Worm (Caenorhabditis elegans) whole organism, L4 larva: ENCODE data around the gene ZK822.10.
A peak's percentile ranks its signal among the peaks of the same experiment; 100 is the strongest.

ENCODE experiments used
- R02D3.7 ChIP-seq: fragments of 150-350 bp; sonication (generic microtip); optimal IDR thresholded peaks from 3 replicates; lab custom pipeline; 2014; ENCODE audit warnings: missing biosample characterization, missing genetic modification characterization
- Y105C5A.15 ChIP-seq: fragments of 200-800 bp; sonication (Bioruptor generic); IDR thresholded peaks from 2 replicates; pipeline ENCODE4 v1.3.6; 2022; ENCODE audit warnings: missing genetic modification characterization, missing compliant biosample characterization
- Y48G9A.11 ChIP-seq: fragments of 200-800 bp; sonication (Bioruptor generic); IDR thresholded peaks from 2 replicates; pipeline ENCODE4 v1.3.6; 2022; ENCODE audit warnings: missing genetic modification reagents, missing genetic modification characterization, missing compliant biosample characterization
- Y5F2A.4 ChIP-seq: fragments of 200-800 bp; sonication (Bioruptor generic); optimal IDR thresholded peaks from 2 replicates; lab custom pipeline; 2018; ENCODE audit warnings: mild to moderate bottlenecking, missing genetic modification characterization, missing compliant biosample characterization
- ZK337.2 ChIP-seq: fragments of 200-800 bp; sonication (Bioruptor generic); IDR thresholded peaks from 2 replicates; pipeline ENCODE4 v1.3.6; 2022; ENCODE audit warnings: missing genetic modification reagents, missing genetic modification characterization, missing compliant biosample characterization
- aha-1 ChIP-seq: fragments of 150-350 bp; peaks from one replicate; lab custom pipeline; 2014; ENCODE audit warnings: missing biosample characterization, missing genetic modification characterization
- attf-4 ChIP-seq: sonication (generic microtip); optimal IDR thresholded peaks from 3 replicates; lab custom pipeline; 2017; ENCODE audit warnings: missing biosample characterization, missing genetic modification characterization
- ceh-32 ChIP-seq: sonication (generic microtip); optimal IDR thresholded peaks from 2 replicates; lab custom pipeline; 2016; ENCODE audit warnings: mild to moderate bottlenecking, missing genetic modification characterization, missing compliant biosample characterization; ENCODE audit not compliant: poor library complexity
- ceh-62 ChIP-seq: sonication (generic microtip); optimal IDR thresholded peaks from 2 replicates; lab custom pipeline; 2017; ENCODE audit warnings: missing biosample characterization, missing genetic modification characterization
- cey-2 ChIP-seq: sonication (generic microtip); optimal IDR thresholded peaks from 3 replicates; lab custom pipeline; 2017; ENCODE audit warnings: missing genetic modification characterization, mild to moderate bottlenecking, missing compliant biosample characterization, antibody characterized with exemption, borderline replicate concordance; ENCODE audit not compliant: insufficient read depth
- ctbp-1 ChIP-seq: fragments of 200-800 bp; sonication (Bioruptor generic); IDR thresholded peaks from 2 replicates; pipeline ENCODE4 v1.3.6; 2022; ENCODE audit warnings: missing genetic modification reagents, missing genetic modification characterization, missing compliant biosample characterization
- daf-16 ChIP-seq, 3 experiments: sonication (generic microtip); optimal IDR thresholded peaks; 2 replicates each; lab custom pipeline; 2016 to 2017; ENCODE audit warnings: missing genetic modification characterization in 3 of 3, missing genetic modification reagents in 3 of 3, mild to moderate bottlenecking in 2 of 3, missing compliant biosample characterization in 2 of 3, missing biosample characterization in 1 of 3, moderate library complexity in 1 of 3
- daf-8 ChIP-seq: fragments of 200-800 bp; sonication (Bioruptor generic); IDR thresholded peaks from 2 replicates; pipeline ENCODE4 v1.3.6; 2022; ENCODE audit warnings: missing genetic modification characterization, missing compliant biosample characterization
- dmd-6 ChIP-seq: fragments of 200-800 bp; sonication (Bioruptor generic); IDR thresholded peaks from 2 replicates; pipeline ENCODE4 v1.3.6; 2022; ENCODE audit warnings: missing genetic modification reagents, missing genetic modification characterization, missing compliant biosample characterization
- dmd-8 ChIP-seq: fragments of 200-800 bp; sonication (Bioruptor generic); IDR thresholded peaks from 2 replicates; pipeline ENCODE4 v1.3.6; 2022; ENCODE audit warnings: missing genetic modification characterization, missing compliant biosample characterization
- dmd-9 ChIP-seq: fragments of 200-800 bp; sonication (Bioruptor generic); IDR thresholded peaks from 2 replicates; pipeline ENCODE4 v1.3.6; 2022; ENCODE audit warnings: missing genetic modification reagents, missing genetic modification characterization, missing compliant biosample characterization
- egl-27 ChIP-seq: sonication (generic microtip); optimal IDR thresholded peaks from 3 replicates; lab custom pipeline; 2017; ENCODE audit warnings: missing biosample characterization, missing genetic modification reagents, missing genetic modification characterization
- hlh-11 ChIP-seq: fragments of 200-800 bp; sonication (Bioruptor generic); optimal IDR thresholded peaks from 2 replicates; lab custom pipeline; 2018; ENCODE audit warnings: mild to moderate bottlenecking, missing genetic modification characterization, missing compliant biosample characterization
- hlh-30 ChIP-seq: sonication (generic microtip); optimal IDR thresholded peaks from 2 replicates; lab custom pipeline; 2017; ENCODE audit warnings: antibody characterized with exemption, mild to moderate bottlenecking, missing genetic modification characterization, missing compliant biosample characterization; ENCODE audit not compliant: insufficient read depth
- lin-1 ChIP-seq: fragments of 200-800 bp; sonication (Bioruptor generic); IDR thresholded peaks from 2 replicates; pipeline ENCODE4 v1.3.6; 2022; ENCODE audit warnings: missing genetic modification reagents, missing genetic modification characterization, missing compliant biosample characterization
- lin-15B ChIP-seq: fragments of 150-350 bp; sonication (generic microtip); optimal IDR thresholded peaks from 3 replicates; lab custom pipeline; 2014; ENCODE audit warnings: missing biosample characterization, missing genetic modification characterization
- lin-29 ChIP-seq: fragments of 200-800 bp; sonication (Bioruptor generic); IDR thresholded peaks from 2 replicates; pipeline ENCODE4 v1.3.6; 2022; ENCODE audit warnings: missing genetic modification reagents, missing genetic modification characterization, missing compliant biosample characterization
- lin-39 ChIP-seq: fragments of 150-350 bp; optimal IDR thresholded peaks from 2 replicates; lab custom pipeline; 2014; ENCODE audit warnings: missing biosample characterization, missing genetic modification reagents, missing genetic modification characterization
- madf-9 ChIP-seq: fragments of 200-800 bp; sonication (Bioruptor generic); conservative IDR thresholded peaks from 2 replicates; pipeline ENCODE4 v1.3.6; 2022; ENCODE audit warnings: missing genetic modification reagents, missing genetic modification characterization, missing compliant biosample characterization
- mep-1 ChIP-seq: fragments of 150-350 bp; sonication (generic microtip); optimal IDR thresholded peaks from 3 replicates; lab custom pipeline; 2014; ENCODE audit warnings: missing biosample characterization, missing genetic modification characterization
- mes-2 ChIP-seq: sonication (generic microtip); optimal IDR thresholded peaks from 2 replicates; lab custom pipeline; 2016; ENCODE audit warnings: missing genotype, mild to moderate bottlenecking, missing genetic modification characterization, missing compliant biosample characterization; ENCODE audit not compliant: poor library complexity, severe bottlenecking
- mxl-2 ChIP-seq: fragments of 200-800 bp; sonication (Bioruptor generic); conservative IDR thresholded peaks from 2 replicates; pipeline ENCODE4 v1.3.6; 2022; ENCODE audit warnings: missing genetic modification reagents, missing genetic modification characterization, missing compliant biosample characterization
- nhr-102 ChIP-seq: sonication (generic microtip); optimal IDR thresholded peaks from 2 replicates; lab custom pipeline; 2016; ENCODE audit warnings: mild to moderate bottlenecking, missing genetic modification characterization, moderate library complexity, missing compliant biosample characterization
- nhr-25 ChIP-seq: sonication (generic microtip); optimal IDR thresholded peaks from 2 replicates; lab custom pipeline; 2017; ENCODE audit warnings: missing genetic modification characterization, mild to moderate bottlenecking, missing compliant biosample characterization, antibody characterized with exemption, moderate library complexity, borderline replicate concordance; ENCODE audit not compliant: insufficient read depth
- nhr-41 ChIP-seq: fragments of 200-800 bp; sonication (Bioruptor generic); IDR thresholded peaks from 2 replicates; pipeline ENCODE4 v1.3.6; 2022; ENCODE audit warnings: missing genetic modification reagents, missing genetic modification characterization, missing compliant biosample characterization
- nhr-77 ChIP-seq: fragments of 150-350 bp; optimal IDR thresholded peaks from 2 replicates; lab custom pipeline; 2014; ENCODE audit warnings: missing biosample characterization, missing genetic modification characterization
- pha-4 ChIP-seq, 2 experiments: fragments of 150-350 bp in 1 of 2; fragments of 200-800 bp in 1 of 2; sonication (Bioruptor generic) in 1 of 2; IDR thresholded peaks in 1 of 2; optimal IDR thresholded peaks in 1 of 2; 2 replicates each; pipeline versions ENCODE4 v1.3.6 to Lab custom; 2014 to 2022; ENCODE audit warnings: missing genetic modification characterization in 2 of 2, missing genetic modification reagents in 2 of 2, missing biosample characterization in 1 of 2, missing compliant biosample characterization in 1 of 2
- sdz-12 ChIP-seq: fragments of 200-800 bp; sonication (Bioruptor generic); optimal IDR thresholded peaks from 2 replicates; lab custom pipeline; 2018; ENCODE audit warnings: mild to moderate bottlenecking, missing genetic modification characterization, missing compliant biosample characterization
- skn-1 ChIP-seq: fragments of 150-350 bp; optimal IDR thresholded peaks from 2 replicates; lab custom pipeline; 2014; ENCODE audit warnings: missing biosample characterization, missing genetic modification characterization
- snpc-4 ChIP-seq: fragments of 150-350 bp; optimal IDR thresholded peaks from 2 replicates; lab custom pipeline; 2014; ENCODE audit warnings: missing biosample characterization, missing genetic modification characterization
- spr-3 ChIP-seq: fragments of 200-800 bp; sonication (Bioruptor generic); optimal IDR thresholded peaks from 2 replicates; lab custom pipeline; 2018; ENCODE audit warnings: mild to moderate bottlenecking, missing genetic modification characterization, missing compliant biosample characterization
- tag-97 ChIP-seq: fragments of 200-800 bp; sonication (Bioruptor generic); IDR thresholded peaks from 2 replicates; pipeline ENCODE4 v1.3.6; 2022; ENCODE audit warnings: missing genetic modification characterization, missing compliant biosample characterization
- unc-130 ChIP-seq: sonication (generic microtip); optimal IDR thresholded peaks from 2 replicates; lab custom pipeline; 2016; ENCODE audit warnings: missing genetic modification reagents, missing genetic modification characterization, missing compliant biosample characterization
- zag-1 ChIP-seq: fragments of 150-350 bp; optimal IDR thresholded peaks from 2 replicates; lab custom pipeline; 2014; ENCODE audit warnings: missing biosample characterization, missing genetic modification characterization
- zip-2 ChIP-seq: fragments of 150-350 bp; optimal IDR thresholded peaks from 2 replicates; lab custom pipeline; 2014; ENCODE audit warnings: missing biosample characterization, missing genetic modification characterization
- ztf-7 ChIP-seq: fragments of 150-350 bp; optimal IDR thresholded peaks from 2 replicates; lab custom pipeline; 2014; ENCODE audit warnings: missing biosample characterization, missing genetic modification characterization

Gene ZK822.10

ce11 chrIV:11942313-11942712 lies 25.4 kb downstream of the ZK822.10 start, which contains the start of gene ZK829.1:
Gene ZK829.1, minus strand, starts transcription at chrIV:11942413.
- TF ChIP-seq lin-15B (tag; lab: Kevin White, UChicago) (no peak), nhr-77 (no peak), Y105C5A.15 (GFP tag; lab: Robert Waterston, UW) (no peak), daf-8 (no peak), nhr-102 (tag; lab: Kevin White, UChicago) (no peak)

DNA sequence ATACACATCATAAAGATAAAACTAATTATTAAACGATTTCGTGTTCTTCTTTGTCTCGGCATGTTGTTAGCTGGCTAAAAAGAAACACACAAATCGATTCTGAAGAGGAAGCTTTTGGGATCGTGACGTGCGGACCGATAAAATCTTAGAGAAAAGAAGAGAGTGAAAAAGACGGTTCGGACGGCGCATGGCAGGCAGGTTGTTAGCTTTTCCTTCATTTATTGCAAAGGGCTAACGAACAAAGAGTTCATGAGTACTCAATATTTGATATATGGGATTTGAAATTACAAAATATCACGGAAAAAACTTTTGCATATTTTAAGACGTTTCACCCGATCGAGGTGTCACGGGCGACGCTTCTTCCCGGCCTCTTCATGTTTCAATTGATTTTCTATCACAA lies 28.7 kb downstream of the ZK822.10 start, which contains the start of gene ZK829.3:
Gene ZK829.3, minus strand, starts transcription at position 101 of the 400 bp plus-strand sequence.
- TF ChIP-seq ZK337.2 (GFP tag; lab: Robert Waterston, UW) (no peak), nhr-41 (GFP tag; lab: Robert Waterston, UW) (no peak), Y5F2A.4 (no peak), lin-1 (GFP tag; lab: Robert Waterston, UW) (no peak), lin-39 (no peak), ceh-62 (tag; lab: Kevin White, UChicago) (no peak), unc-130 (no peak), mxl-2 (GFP tag; lab: Robert Waterston, UW) (no peak), nhr-25 (tag; lab: Kevin White, UChicago) (no peak), attf-4 (tag; lab: Kevin White, UChicago) (no peak), ctbp-1 (GFP tag; lab: Robert Waterston, UW) (no peak), dmd-9 (GFP tag; lab: Robert Waterston, UW) (no peak), dmd-8 (GFP tag; lab: Robert Waterston, UW) (no peak)
- TF ChIP-seq, all 104 proteins: peak for 0

DNA sequence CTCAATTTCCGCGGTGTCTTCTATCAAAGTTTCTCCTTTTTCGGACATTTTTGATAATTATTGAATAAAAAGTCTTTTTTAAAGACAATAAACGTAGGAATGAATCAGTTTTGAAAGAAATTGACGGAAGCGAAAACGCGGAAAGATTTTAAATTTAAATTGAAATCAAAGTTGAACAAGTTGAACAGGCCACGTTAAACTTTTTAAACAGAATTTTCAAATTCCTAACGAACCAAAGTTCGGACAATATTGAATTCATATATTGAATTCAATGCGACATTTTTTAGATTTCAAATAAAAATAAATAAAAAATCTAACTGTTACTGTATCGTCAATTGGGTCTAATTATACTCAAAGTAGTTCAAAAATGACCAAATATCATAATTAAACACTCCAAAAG lies 32.8 kb downstream of the ZK822.10 start, which contains the start of gene hdl-1:
Gene hdl-1, minus strand, starts transcription at position 101 of the 400 bp plus-strand sequence.
- TF ChIP-seq Y5F2A.4: no peak
- no peak for TF ChIP-seq ceh-32 (tag; lab: Kevin White, UChicago)
- TF ChIP-seq skn-1 (tag; lab: Kevin White, UChicago): no peak
- no peak for TF ChIP-seq dmd-6 (GFP tag; lab: Robert Waterston, UW)
- no peak for TF ChIP-seq daf-16 (GFP tag; optimal IDR thresholded peaks at IDR 0.05; lab: Kevin White, UChicago)
- no peak for TF ChIP-seq daf-16 (tag; optimal IDR thresholded peaks at IDR 0.05; lab: Kevin White, UChicago)
- no peak for TF ChIP-seq pha-4 (GFP tag; IDR thresholded peaks at IDR 0.05; lab: Robert Waterston, UW)
- TF ChIP-seq pha-4 (tag; optimal IDR thresholded peaks at IDR 0.05; lab: Kevin White, UChicago): no peak
- no peak for TF ChIP-seq egl-27 (tag; lab: Kevin White, UChicago)
- no peak for TF ChIP-seq spr-3 (GFP tag; lab: Kevin White, UChicago)
- no peak for TF ChIP-seq Y48G9A.11 (GFP tag; lab: Robert Waterston, UW)
- no peak for TF ChIP-seq mes-2
- no peak for TF ChIP-seq cey-2

DNA sequence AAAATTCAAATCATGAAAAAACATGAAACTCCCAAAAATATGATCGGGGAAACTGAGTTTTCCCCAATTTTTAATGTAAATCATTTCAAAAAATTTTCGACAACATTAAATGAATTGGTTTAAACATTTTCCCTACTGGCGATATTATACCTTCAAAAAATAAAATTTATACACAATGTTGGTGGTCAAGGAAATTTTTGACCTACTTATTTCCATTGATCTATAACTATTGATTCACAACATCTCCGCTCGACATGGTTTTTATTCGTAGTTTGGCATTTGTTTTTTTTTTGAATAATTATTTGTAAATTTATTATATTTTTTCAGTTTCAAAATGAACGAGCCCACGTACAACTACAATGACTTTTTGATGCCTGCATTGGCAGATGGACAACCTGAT lies 33.3 kb downstream of the ZK822.10 start, which contains the start of gene tbx-36:
Gene tbx-36, plus strand, starts transcription at position 301 of the 400 bp plus-strand sequence.
- no peak for TF ChIP-seq hlh-30 (tag; lab: Kevin White, UChicago)
- TF ChIP-seq aha-1: peak; percentile 56
- TF ChIP-seq, all 104 proteins: peak for 1

DNA sequence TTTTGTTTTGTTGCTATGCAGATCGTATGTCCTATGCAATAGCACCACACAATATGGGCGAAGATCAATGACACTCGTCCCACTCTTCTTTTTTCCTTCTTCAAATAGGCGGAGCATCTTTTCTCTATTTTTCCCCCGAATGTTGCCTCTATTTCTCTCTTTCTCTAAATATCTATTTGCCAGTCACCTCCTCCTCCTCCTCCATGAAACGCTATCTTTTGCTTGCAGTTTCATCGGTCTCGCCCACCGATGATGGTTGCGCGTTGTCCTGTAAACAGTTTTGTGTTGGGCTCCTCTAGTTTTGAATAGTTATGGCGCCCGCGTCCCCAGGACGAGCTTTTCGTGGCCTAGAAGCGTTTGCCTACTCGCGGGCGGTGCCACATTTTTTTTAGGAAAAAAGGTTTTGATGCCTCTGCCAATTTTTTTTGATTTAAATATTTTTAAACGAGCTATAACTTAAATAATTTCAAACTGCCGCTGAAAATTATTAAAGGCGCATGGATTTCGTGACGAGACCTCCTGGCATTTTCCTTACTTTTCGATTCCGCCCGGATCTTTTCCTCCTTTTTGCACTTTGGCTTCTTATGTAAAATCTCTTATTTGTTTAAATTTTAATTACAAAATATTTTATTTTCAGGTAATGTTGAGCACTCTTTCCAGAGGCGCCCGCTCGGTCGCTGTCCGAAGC lies 35.8 kb downstream of the ZK822.10 start, which contains the start of gene gdh-1:
Gene gdh-1, plus strand, starts transcription at position 638 of the 688 bp plus-strand sequence.
- no peak for TF ChIP-seq zag-1 (tag; lab: Kevin White, UChicago)
- no peak for TF ChIP-seq nhr-102 (tag; lab: Kevin White, UChicago)
- no peak for TF ChIP-seq zip-2 (tag; lab: Kevin White, UChicago)
- TF ChIP-seq sdz-12: no peak
- TF ChIP-seq madf-9 (GFP tag; lab: Robert Waterston, UW): no peak
- TF ChIP-seq dmd-6 (GFP tag; lab: Robert Waterston, UW): peak; percentile 56
- no peak for TF ChIP-seq lin-29 (GFP tag; lab: Robert Waterston, UW)
- no peak for TF ChIP-seq mep-1 (tag; lab: Kevin White, UChicago)
- TF ChIP-seq mes-2: no peak
- TF ChIP-seq ztf-7 (tag; lab: Kevin White, UChicago): no peak
- peak; percentile 24 for TF ChIP-seq hlh-30 (tag; lab: Kevin White, UChicago)
- no peak for TF ChIP-seq lin-1 (GFP tag; lab: Robert Waterston, UW)
- no peak for TF ChIP-seq R02D3.7 (tag; lab: Kevin White, UChicago)
- no peak for TF ChIP-seq snpc-4
- TF ChIP-seq lin-15B (tag; lab: Kevin White, UChicago): no peak
- no peak for TF ChIP-seq tag-97
- peak; percentile 66 for TF ChIP-seq hlh-11
